Fruit fly (Drosophila melanogaster) whole organism, wandering third instar larva: ENCODE measurements around the gene shf.
A peak's percentile ranks its signal among the peaks of the same experiment; 100 is the strongest.

ENCODE experiments used
- Abd-B ChIP-seq: fragments of >200 bp; optimal IDR thresholded peaks from 2 replicates; lab custom pipeline; 2017; ENCODE audit warnings: missing biosample characterization, missing genetic modification characterization
- CG9705 ChIP-seq: fragments of 200-800 bp; sonication (Bioruptor generic); optimal IDR thresholded peaks from 2 replicates; lab custom pipeline; 2018; ENCODE audit warnings: missing biosample characterization, mild to moderate bottlenecking, missing genetic modification characterization
- CrebA ChIP-seq: fragments of 200-800 bp; sonication (Bioruptor generic); optimal IDR thresholded peaks from 2 replicates; lab custom pipeline; 2016; ENCODE audit warnings: missing biosample characterization, mild to moderate bottlenecking, missing genetic modification characterization, borderline replicate concordance
- Dfd ChIP-seq: fragments of >200 bp; optimal IDR thresholded peaks from 2 replicates; lab custom pipeline; 2017; ENCODE audit warnings: missing biosample characterization, missing genetic modification characterization
- Dif ChIP-seq: fragments of 200-275, 200-300 bp; sonication (Bioruptor generic); optimal IDR thresholded peaks from 2 replicates; lab custom pipeline; 2018; ENCODE audit warnings: missing biosample characterization, missing genetic modification characterization; ENCODE audit not compliant: partially characterized antibody
- GATAd ChIP-seq: sonication (Bioruptor generic); optimal IDR thresholded peaks from 2 replicates; lab custom pipeline; 2016; ENCODE audit warnings: missing biosample characterization, missing genetic modification characterization
- HLH106 ChIP-seq: fragments of 200-800 bp; optimal IDR thresholded peaks from 3 replicates; lab custom pipeline; 2019; ENCODE audit warnings: missing biosample characterization, mild to moderate bottlenecking, missing genetic modification characterization, moderate library complexity
- Hr78 ChIP-seq: fragments of >200 bp; optimal IDR thresholded peaks from 2 replicates; lab custom pipeline; 2017; ENCODE audit warnings: missing biosample characterization, missing genetic modification characterization
- Hr83 ChIP-seq: fragments of 200-300 bp; sonication (Bioruptor generic); optimal IDR thresholded peaks from 2 replicates; lab custom pipeline; 2016; ENCODE audit warnings: missing biosample characterization, mild to moderate bottlenecking, missing genetic modification characterization, moderate library complexity; ENCODE audit not compliant: poor library complexity, severe bottlenecking
- Jra ChIP-seq: sonication (Bioruptor generic); optimal IDR thresholded peaks from 2 replicates; lab custom pipeline; 2016; ENCODE audit warnings: missing biosample characterization, missing genetic modification characterization
- Myc ChIP-seq: fragments of >200 bp; optimal IDR thresholded peaks from 2 replicates; lab custom pipeline; 2017
- N ChIP-seq: fragments of >200 bp; optimal IDR thresholded peaks from 2 replicates; lab custom pipeline; 2018; ENCODE audit warnings: missing biosample characterization, missing external identifiers, missing genetic modification characterization
- OdsH ChIP-seq: fragments of 200-800 bp; sonication (Bioruptor generic); optimal IDR thresholded peaks from 2 replicates; lab custom pipeline; 2016; ENCODE audit warnings: missing biosample characterization, mild to moderate bottlenecking, missing genetic modification characterization
- Rel ChIP-seq, 2 experiments: fragments of 200-800 bp; sonication (Bioruptor generic) in 1 of 2; optimal IDR thresholded peaks; 2 replicates in 1 of 2; 3 replicates in 1 of 2; lab custom pipeline; 2016 to 2019; ENCODE audit warnings: mild to moderate bottlenecking in 2 of 2, missing biosample characterization in 2 of 2, missing genetic modification characterization in 2 of 2, moderate library complexity in 1 of 2
- Sp1 ChIP-seq: fragments of 200-800 bp; sonication (Bioruptor generic); optimal IDR thresholded peaks from 3 replicates; lab custom pipeline; 2019; ENCODE audit warnings: missing biosample characterization, mild to moderate bottlenecking, missing genetic modification characterization, moderate library complexity
- Vsx2 ChIP-seq: fragments of 200-300, 225-300 bp; sonication (Bioruptor generic); optimal IDR thresholded peaks from 2 replicates; lab custom pipeline; 2018; ENCODE audit warnings: missing biosample characterization, missing genetic modification characterization; ENCODE audit not compliant: partially characterized antibody
- brk ChIP-seq: fragments of 200-800 bp; sonication (Bioruptor generic); optimal IDR thresholded peaks from 2 replicates; lab custom pipeline; 2016; ENCODE audit warnings: missing biosample characterization, mild to moderate bottlenecking, missing genetic modification characterization
- dsf ChIP-seq: sonication (Bioruptor generic); optimal IDR thresholded peaks from 2 replicates; lab custom pipeline; 2016; ENCODE audit warnings: missing biosample characterization, missing genetic modification characterization, borderline replicate concordance
- ey ChIP-seq: fragments of 200-800 bp; sonication (Bioruptor generic); optimal IDR thresholded peaks from 2 replicates; lab custom pipeline; 2016; ENCODE audit warnings: missing biosample characterization, missing genetic modification characterization
- foxo ChIP-seq, 2 experiments: fragments of 200-800 bp; sonication (Bioruptor generic); optimal IDR thresholded peaks; 2 replicates in 1 of 2; 3 replicates in 1 of 2; lab custom pipeline; 2016 to 2017; ENCODE audit warnings: missing biosample characterization in 2 of 2, missing genetic modification characterization in 2 of 2
- h ChIP-seq: fragments of 200-800 bp; sonication (Bioruptor generic); optimal IDR thresholded peaks from 3 replicates; lab custom pipeline; 2016; ENCODE audit warnings: missing biosample characterization, mild to moderate bottlenecking, missing genetic modification characterization
- jim ChIP-seq: fragments of 175-275, 200-325 bp; sonication (Bioruptor generic); optimal IDR thresholded peaks from 2 replicates; lab custom pipeline; 2016; ENCODE audit warnings: missing biosample characterization, mild to moderate bottlenecking, missing genetic modification characterization
- pan ChIP-seq: fragments of >200 bp; optimal IDR thresholded peaks from 2 replicates; lab custom pipeline; 2017
- psq ChIP-seq: fragments of 200-800 bp; sonication (Bioruptor generic); optimal IDR thresholded peaks from 3 replicates; lab custom pipeline; 2017; ENCODE audit warnings: missing biosample characterization, mild to moderate bottlenecking, missing genetic modification characterization, moderate library complexity
- rgr ChIP-seq: fragments of 200-800 bp; sonication (Bioruptor generic); optimal IDR thresholded peaks from 3 replicates; lab custom pipeline; 2016; ENCODE audit warnings: missing biosample characterization, mild to moderate bottlenecking, missing genetic modification characterization
- sage ChIP-seq: fragments of 200-800 bp; sonication (Bioruptor generic); optimal IDR thresholded peaks from 2 replicates; lab custom pipeline; 2016; ENCODE audit warnings: missing biosample characterization, mild to moderate bottlenecking, missing genetic modification characterization
- sv ChIP-seq: fragments of 200-800 bp; sonication (Bioruptor generic); optimal IDR thresholded peaks from 3 replicates; lab custom pipeline; 2016; ENCODE audit warnings: missing biosample characterization, missing genetic modification characterization
- woc ChIP-seq: sonication (Bioruptor generic); optimal IDR thresholded peaks from 2 replicates; lab custom pipeline; 2016; ENCODE audit warnings: missing biosample characterization, mild to moderate bottlenecking, missing genetic modification characterization

shf gene

DNA sequence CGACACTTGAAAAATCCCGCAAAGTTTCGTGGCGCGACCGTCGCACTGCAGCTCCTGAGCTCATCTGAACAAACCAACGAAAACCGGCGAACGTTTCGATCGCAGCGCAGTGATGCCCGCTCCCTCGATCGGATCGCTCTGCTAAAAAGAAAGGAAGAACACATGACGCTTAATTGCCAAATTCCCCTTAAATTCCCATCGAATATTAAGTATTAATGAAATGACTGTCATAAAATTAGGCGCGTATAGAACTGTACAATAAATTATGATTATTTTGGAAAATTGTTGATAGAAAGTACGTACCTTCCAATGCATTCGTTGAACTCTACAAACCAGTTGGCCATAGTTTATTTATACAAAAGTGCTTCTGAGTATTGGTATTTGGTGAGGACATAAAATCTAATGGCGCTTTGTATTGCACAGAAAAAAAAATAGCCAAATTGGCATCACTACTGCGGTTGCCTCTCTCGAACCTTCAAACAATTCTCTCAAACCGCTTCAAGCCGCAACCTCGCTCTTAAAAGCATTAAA, at the start of gene shf:
shf (minus strand) TSS at position 51 of the 531 bp plus-strand sequence.
- TF ChIP-seq rgr (GFP tag; lab: Kevin White, UChicago), result peak; percentile 5
- TF ChIP-seq woc (GFP tag; lab: Kevin White, UChicago), result peak; percentile 79
- TF ChIP-seq Hr78 (GFP tag; lab: Kevin White, UChicago), result no peak
- peak; percentile 29 for TF ChIP-seq ey (GFP tag; lab: Kevin White, UChicago)
- no peak for TF ChIP-seq N (GFP tag; lab: Kevin White, UChicago)
- TF ChIP-seq CG9705 (GFP tag; lab: Kevin White, UChicago), result no peak
- TF ChIP-seq HLH106 (tag; lab: Kevin White, UChicago), result peak; percentile 35
- no peak for TF ChIP-seq h (GFP tag; lab: Kevin White, UChicago)
- no peak for TF ChIP-seq sv (GFP tag; lab: Kevin White, UChicago)
- no peak for TF ChIP-seq Dif (GFP tag; lab: Kevin White, UChicago)
- TF ChIP-seq Abd-B, result no peak
- no peak for TF ChIP-seq Rel (GFP tag; optimal IDR thresholded peaks at IDR 0.05; lab: Kevin White, UChicago)
- TF ChIP-seq Rel (tag; optimal IDR thresholded peaks at IDR 0.05; lab: Kevin White, UChicago), result peak; percentile 87
- peak; percentile 94 for TF ChIP-seq Myc
- peak; percentile 8 for TF ChIP-seq OdsH (GFP tag; lab: Kevin White, UChicago)
- no peak for TF ChIP-seq Jra (GFP tag; lab: Kevin White, UChicago)

DNA sequence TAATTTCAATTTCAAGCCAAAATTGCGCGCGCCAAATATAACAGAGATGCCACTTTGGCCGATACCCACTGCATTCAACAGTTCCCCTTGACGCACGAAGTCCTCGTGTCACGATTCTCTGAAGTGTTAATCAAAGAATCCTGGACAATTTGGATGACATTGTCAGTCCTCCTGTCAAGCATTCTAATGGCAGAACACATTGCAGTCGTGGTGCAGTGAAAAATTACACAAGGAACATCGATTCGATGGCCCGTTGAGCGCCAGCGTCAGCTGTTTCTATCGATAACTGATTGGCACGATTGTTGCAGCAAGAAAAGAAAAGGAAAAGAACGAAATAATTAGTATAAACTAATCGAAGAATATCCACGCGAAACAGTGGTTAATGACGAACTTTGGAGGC, 44.7 kb upstream of the shf start, which contains the start of gene nonC:
nonC (plus strand) TSS at position 294 of the 400 bp plus-strand sequence.
- TF ChIP-seq Myc, result peak; percentile 93
- no peak for TF ChIP-seq Dfd

DNA sequence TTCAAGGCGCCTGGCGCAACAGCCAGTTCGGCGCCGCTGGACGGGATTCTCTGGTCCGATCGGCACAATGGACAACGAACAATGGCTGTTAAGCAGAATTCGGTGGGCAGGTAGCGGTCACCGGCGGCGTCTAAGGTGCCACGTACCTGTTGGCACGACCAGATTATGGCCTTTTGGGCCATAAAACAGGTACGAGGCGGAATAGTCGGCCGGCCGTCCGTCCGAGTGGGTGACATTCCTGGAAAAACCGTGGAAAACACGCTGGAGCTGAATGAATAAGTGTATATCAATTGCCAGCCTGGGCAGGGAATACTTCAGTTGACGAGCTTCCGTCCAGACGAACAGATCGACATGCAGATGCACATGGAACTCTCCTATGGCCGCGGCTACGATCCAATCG, 43.4 kb upstream of the shf start, which contains the start of gene Atx-1:
Atx-1 (plus strand) TSS at position 301 of the 400 bp plus-strand sequence.
- no peak for TF ChIP-seq foxo (GFP tag; optimal IDR thresholded peaks at IDR 0.05; lab: Kevin White, UChicago)
- no peak for TF ChIP-seq Dif (GFP tag; lab: Kevin White, UChicago)
- no peak for TF ChIP-seq psq (GFP tag; lab: Kevin White, UChicago)
- no peak for TF ChIP-seq rgr (GFP tag; lab: Kevin White, UChicago)
- TF ChIP-seq Myc, result no peak
- no peak for TF ChIP-seq HLH106 (tag; lab: Kevin White, UChicago)
- TF ChIP-seq GATAd, result no peak
- TF ChIP-seq N (GFP tag; lab: Kevin White, UChicago), result no peak
- no peak for TF ChIP-seq pan (lab: Kevin White, UChicago)
- no peak for TF ChIP-seq Hr83 (GFP tag; lab: Kevin White, UChicago)
- TF ChIP-seq brk (GFP tag; lab: Kevin White, UChicago), result no peak
- TF ChIP-seq Vsx2 (GFP tag; lab: Kevin White, UChicago), result no peak
- no peak for TF ChIP-seq dsf (GFP tag; lab: Kevin White, UChicago)
- TF ChIP-seq sage (GFP tag; lab: Kevin White, UChicago), result no peak
- TF ChIP-seq Rel (GFP tag; optimal IDR thresholded peaks at IDR 0.05; lab: Kevin White, UChicago), result no peak
- no peak for TF ChIP-seq Rel (tag; optimal IDR thresholded peaks at IDR 0.05; lab: Kevin White, UChicago)
- no peak for TF ChIP-seq OdsH (GFP tag; lab: Kevin White, UChicago)
- TF ChIP-seq woc (GFP tag; lab: Kevin White, UChicago), result no peak
- no peak for TF ChIP-seq sv (GFP tag; lab: Kevin White, UChicago)
- no peak for TF ChIP-seq Jra (GFP tag; lab: Kevin White, UChicago)

DNA sequence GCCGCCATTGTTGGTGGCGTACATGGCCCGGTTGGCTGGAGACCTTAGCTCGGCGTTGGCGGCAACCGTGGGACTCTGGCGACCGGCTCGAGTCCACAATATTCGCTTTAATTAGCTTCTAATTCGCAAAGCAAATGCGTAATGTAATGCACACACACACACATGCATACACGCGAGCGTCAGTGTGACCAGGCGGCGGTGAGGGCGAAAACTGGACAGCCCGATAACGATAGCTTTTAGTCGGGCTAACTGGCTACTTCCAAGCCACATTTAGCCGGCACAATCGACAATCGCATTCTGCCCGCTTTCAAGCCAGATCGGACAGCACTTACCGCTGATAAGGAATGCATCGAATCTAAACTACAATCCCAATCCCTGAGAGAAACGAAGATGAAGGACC, 41.2 kb upstream of the shf start, which contains the start of the genes Nf-YC and xit:
Nf-YC (minus strand) TSS at position 217 of the 400 bp plus-strand sequence.
xit (plus strand) TSS at position 314 of the 400 bp plus-strand sequence.
- TF ChIP-seq Myc (peak; percentile 96), Vsx2 (GFP tag; lab: Kevin White, UChicago) (peak; percentile 97), HLH106 (tag; lab: Kevin White, UChicago) (peak; percentile 19), sage (GFP tag; lab: Kevin White, UChicago) (no peak)

DNA sequence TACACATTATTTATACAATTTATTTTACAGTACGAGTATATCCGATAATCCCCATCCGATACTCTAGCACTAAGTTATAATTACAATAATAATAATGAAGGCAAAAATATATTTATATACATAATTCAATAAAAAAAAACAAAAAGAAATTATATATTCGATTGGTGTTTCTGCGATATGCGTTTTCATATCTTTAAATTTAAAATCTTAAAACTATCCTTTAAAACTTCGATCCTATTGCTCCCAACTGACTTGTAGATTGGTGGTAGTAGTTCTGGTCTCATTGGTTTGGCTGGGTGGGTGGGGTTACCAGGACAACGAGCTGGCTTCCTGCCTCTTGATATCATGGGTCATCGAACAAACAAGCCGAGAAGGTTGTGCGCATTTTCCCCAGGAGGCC, 34.2 kb upstream of the shf start, which contains the start of gene iav:
iav (plus strand) TSS at position 301 of the 400 bp plus-strand sequence.
- TF ChIP-seq Sp1 (GFP tag; lab: Kevin White, UChicago) (no peak), Myc (no peak), Jra (GFP tag; lab: Kevin White, UChicago) (no peak), rgr (GFP tag; lab: Kevin White, UChicago) (no peak), Vsx2 (GFP tag; lab: Kevin White, UChicago) (no peak), dsf (GFP tag; lab: Kevin White, UChicago) (no peak), CrebA (GFP tag; lab: Kevin White, UChicago) (no peak), jim (GFP tag; lab: Kevin White, UChicago) (no peak), Hr83 (GFP tag; lab: Kevin White, UChicago) (no peak), sage (GFP tag; lab: Kevin White, UChicago) (no peak), GATAd (no peak)
